Worm (Caenorhabditis elegans): ENCODE results near the gene Y48E1B.3.

ce11 chrII:13501575-13501974 is 66.2 kb downstream of the Y48E1B.3 start, which contains the start of gene F45H10.5:
- no peak for TF ChIP-seq zag-1 (tag; optimal IDR thresholded peaks at IDR 0.05)
- no peak for TF ChIP-seq nhr-28 (tag; optimal IDR thresholded peaks at IDR 0.05)
- TF ChIP-seq efl-1 (optimal IDR thresholded peaks at IDR 0.05): no peak
- no peak for TF ChIP-seq efl-1 (GFP tag; optimal IDR thresholded peaks at IDR 0.05 in 1 of 2)
- TF ChIP-seq aha-1 (tag; optimal IDR thresholded peaks at IDR 0.05): no peak
- no peak for TF ChIP-seq ztf-4 (tag; optimal IDR thresholded peaks at IDR 0.05)
- TF ChIP-seq nhr-85 (tag): no peak

All from whole organism, L1 larva.